Worm (Caenorhabditis elegans): Measurements from ENCODE around the gene K06H7.8.

DNA sequence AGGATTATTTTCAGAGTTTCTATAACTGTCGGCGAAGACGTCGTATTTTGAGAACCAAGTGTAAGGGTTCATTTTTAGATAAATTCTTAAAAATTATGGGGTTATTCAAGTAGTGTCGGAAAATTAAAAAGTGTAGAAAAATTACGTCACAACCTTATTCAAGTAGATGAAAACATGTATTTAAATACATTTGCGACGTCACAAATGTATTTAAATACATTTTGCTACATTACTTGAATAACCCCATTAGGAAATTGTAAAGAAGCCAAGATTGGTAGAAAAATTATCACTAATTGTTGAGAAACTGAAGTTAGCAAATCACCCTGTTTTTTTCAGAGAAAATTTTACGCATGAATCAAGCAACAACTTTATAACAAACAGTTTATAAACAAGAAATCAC, 31.2 kb upstream of the K06H7.8 start:
- TF ChIP-seq hnd-1 (tag; optimal IDR thresholded peaks at IDR 0.05), result no peak
- TF ChIP-seq tra-4 (tag; optimal IDR thresholded peaks at IDR 0.05), result no peak
- no peak for TF ChIP-seq tbx-37 (GFP tag; conservative IDR thresholded peaks at IDR 0.05)
- no peak for TF ChIP-seq flt-1 (GFP tag; IDR thresholded peaks at IDR 0.05)
- no peak for TF ChIP-seq aly-1 (tag; optimal IDR thresholded peaks at IDR 0.05)
- TF ChIP-seq ets-7 (tag; optimal IDR thresholded peaks at IDR 0.05), result no peak
- no peak for TF ChIP-seq ama-1 (optimal IDR thresholded peaks at IDR 0.05)
- no peak for TF ChIP-seq F13C5.2 (tag; optimal IDR thresholded peaks at IDR 0.05)
- no peak for TF ChIP-seq pes-1 (GFP tag; IDR thresholded peaks at IDR 0.05)
- no peak for TF ChIP-seq hmbx-1 (tag; optimal IDR thresholded peaks at IDR 0.05)
- TF ChIP-seq hmg-4 (GFP tag; optimal IDR thresholded peaks at IDR 0.05), result no peak
- no peak for TF ChIP-seq tbx-11 (GFP tag; IDR thresholded peaks at IDR 0.05)
- no peak for TF ChIP-seq sea-1 (GFP tag; conservative IDR thresholded peaks at IDR 0.05)
- no peak for TF ChIP-seq B0310.2 (tag; optimal IDR thresholded peaks at IDR 0.05)
